Fruit fly (Drosophila melanogaster): Measurements from ENCODE around the gene rtet.

rtet gene

DNA sequence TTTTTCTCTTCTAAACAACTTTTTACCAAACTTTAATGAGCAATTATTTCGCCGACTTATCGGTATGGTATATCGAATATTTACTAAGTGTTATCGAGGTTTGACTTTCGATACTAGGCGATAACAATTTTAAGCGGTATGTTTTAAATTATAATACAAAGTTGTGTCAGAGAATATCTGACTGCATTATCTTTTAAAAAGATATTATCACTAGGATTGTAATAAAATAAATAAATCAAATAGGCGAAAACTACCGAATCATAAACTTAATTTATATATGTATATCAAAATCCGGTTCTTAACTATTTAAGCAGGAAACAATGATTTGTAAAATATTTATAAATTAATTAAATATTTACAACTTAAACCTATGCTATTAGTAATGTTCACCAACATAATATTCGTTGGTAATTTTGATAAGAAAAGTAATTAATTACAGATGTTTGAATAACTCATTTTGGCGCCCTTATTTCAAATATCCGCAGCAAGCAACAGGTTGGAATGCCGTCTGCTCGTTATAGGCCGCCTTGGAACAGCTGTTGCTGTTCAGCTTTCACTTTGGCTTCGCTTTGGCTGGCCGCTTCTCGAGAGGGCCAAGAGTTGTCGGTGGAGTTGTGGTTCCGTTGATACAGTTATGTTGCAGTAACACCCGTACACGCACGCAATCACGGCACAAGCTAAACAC, at the start of gene rtet, which contains the start of gene Sec15 (continued):
- no peak for TF ChIP-seq CG6854 (GFP tag; optimal IDR thresholded peaks at IDR 0.05)
- TF ChIP-seq CG8319 (GFP tag; optimal IDR thresholded peaks at IDR 0.05), result no peak
- peak; percentile 60 for TF ChIP-seq Sox14 (GFP tag; optimal IDR thresholded peaks at IDR 0.05)
- no peak for TF ChIP-seq CG11294 (GFP tag; IDR thresholded peaks at IDR 0.05)
- TF ChIP-seq acj6 (GFP tag; optimal IDR thresholded peaks at IDR 0.05), result peak; percentile 49
- no peak for TF ChIP-seq CG16779 (tag; optimal IDR thresholded peaks at IDR 0.05)
- TF ChIP-seq CG10669 (GFP tag; optimal IDR thresholded peaks at IDR 0.05), result no peak
- no peak for TF ChIP-seq CG11902 (GFP tag; optimal IDR thresholded peaks at IDR 0.05)

DNA sequence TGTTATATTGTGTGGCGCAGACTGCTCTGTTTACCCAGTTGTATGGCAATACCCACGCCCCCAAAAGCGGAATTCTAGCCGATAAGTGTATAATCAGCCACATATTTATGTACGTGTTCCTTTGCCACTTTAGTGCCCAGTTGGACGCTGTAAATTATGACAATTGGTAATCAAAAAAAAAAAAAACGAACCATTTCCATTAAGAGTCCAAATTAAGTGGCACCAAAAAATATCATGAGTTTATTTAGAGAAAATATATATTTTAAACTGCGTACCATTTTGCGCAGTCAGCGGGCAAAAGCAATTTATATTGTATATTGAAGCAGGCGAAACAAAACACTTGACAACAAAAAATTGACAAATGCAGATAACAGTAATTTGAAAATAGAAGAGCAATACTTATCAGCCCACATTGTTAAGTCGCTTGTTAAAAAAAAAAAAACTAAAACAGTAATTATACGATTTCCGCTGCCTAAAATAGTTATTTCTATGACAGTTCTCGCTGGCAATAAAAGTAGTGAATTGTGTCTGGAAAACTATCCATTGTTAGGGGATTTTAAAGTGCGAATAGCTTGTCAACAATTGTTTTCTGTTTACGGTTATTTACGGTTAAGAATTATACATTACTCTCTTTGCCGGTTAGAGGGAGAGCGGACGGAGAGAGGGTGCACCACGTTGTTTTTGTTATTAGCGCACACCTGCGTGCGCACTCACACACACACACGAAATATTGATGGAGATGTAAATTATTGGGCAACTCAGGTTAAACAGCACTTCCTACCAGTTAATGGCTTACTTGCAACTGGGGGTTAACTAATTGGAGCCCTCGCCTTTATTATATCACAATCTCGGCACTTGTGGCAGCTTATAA, 48.5 kb upstream of the rtet start:
- TF ChIP-seq Smox (GFP tag; optimal IDR thresholded peaks at IDR 0.05) (no peak), CG1621 (tag; optimal IDR thresholded peaks at IDR 0.05) (no peak), CG6792 (GFP tag; optimal IDR thresholded peaks at IDR 0.05) (no peak), OdsH (GFP tag; optimal IDR thresholded peaks at IDR 0.05) (no peak), spab (GFP tag; optimal IDR thresholded peaks at IDR 0.05) (no peak), CG15336 (GFP tag; IDR thresholded peaks at IDR 0.05) (no peak), svp (GFP tag) (peak; percentile 70), Met (GFP tag; optimal IDR thresholded peaks at IDR 0.05) (peak; percentile 8), lz (GFP tag; optimal IDR thresholded peaks at IDR 0.05) (no peak), Sox102F (GFP tag; optimal IDR thresholded peaks at IDR 0.05) (peak; percentile 17), Eip78C (GFP tag) (peak; percentile 66), CG8632 (GFP tag; optimal IDR thresholded peaks at IDR 0.05) (no peak), CG32006 (GFP tag; optimal IDR thresholded peaks at IDR 0.05) (no peak), dac (GFP tag; optimal IDR thresholded peaks at IDR 0.05) (no peak), topi (GFP tag; optimal IDR thresholded peaks at IDR 0.05) (no peak), acj6 (GFP tag; optimal IDR thresholded peaks at IDR 0.05) (no peak), CG4318 (GFP tag; optimal IDR thresholded peaks at IDR 0.05) (no peak), CG9139 (GFP tag; optimal IDR thresholded peaks at IDR 0.05) (no peak), vri (GFP tag; optimal IDR thresholded peaks at IDR 0.05) (peak; percentile 47), CG11294 (GFP tag; IDR thresholded peaks at IDR 0.05) (no peak), Hr39 (GFP tag; optimal IDR thresholded peaks at IDR 0.05) (no peak), CG34406 (GFP tag; optimal IDR thresholded peaks at IDR 0.05) (no peak), Ets96B (tag; optimal IDR thresholded peaks at IDR 0.05) (no peak), eg (GFP tag; IDR thresholded peaks at IDR 0.05) (no peak), achi (GFP tag; optimal IDR thresholded peaks at IDR 0.05) (no peak), Hr4 (GFP tag; optimal IDR thresholded peaks at IDR 0.05) (no peak), CG8119 (GFP tag; IDR thresholded peaks at IDR 0.05) (no peak), Eip75B (GFP tag; optimal IDR thresholded peaks at IDR 0.05) (no peak), CG3032 (tag; optimal IDR thresholded peaks at IDR 0.05) (no peak), esn (GFP tag; optimal IDR thresholded peaks at IDR 0.05) (no peak), CG11902 (GFP tag; optimal IDR thresholded peaks at IDR 0.05) (no peak), CG6854 (GFP tag; optimal IDR thresholded peaks at IDR 0.05) (no peak), fkh (GFP tag; optimal IDR thresholded peaks at IDR 0.05) (peak; percentile 42), Ets21C (GFP tag; optimal IDR thresholded peaks at IDR 0.05) (no peak), cyc (GFP tag; optimal IDR thresholded peaks at IDR 0.05) (no peak), CG6808 (GFP tag; optimal IDR thresholded peaks at IDR 0.05) (no peak), CG6163 (GFP tag; IDR thresholded peaks at IDR 0.05) (no peak), Hr38 (GFP tag; optimal IDR thresholded peaks at IDR 0.05) (no peak), Sox15 (GFP tag; optimal IDR thresholded peaks at IDR 0.05) (no peak), CG10669 (GFP tag; optimal IDR thresholded peaks at IDR 0.05) (no peak), CG10631 (GFP tag; optimal IDR thresholded peaks at IDR 0.05) (no peak), fd85E (GFP tag; optimal IDR thresholded peaks at IDR 0.05) (no peak), Gug (GFP tag; IDR thresholded peaks at IDR 0.05) (no peak), CG16779 (tag; optimal IDR thresholded peaks at IDR 0.05) (no peak), Lpt (GFP tag; optimal IDR thresholded peaks at IDR 0.05) (no peak)
